Worm (Caenorhabditis elegans) whole organism, young adult: Measurements from ENCODE around the gene str-254.
A peak's percentile ranks its signal among the peaks of the same experiment; 100 is the strongest.

Source experiments
- B0035.1 ChIP-seq: sonication (generic microtip); optimal IDR thresholded peaks from 2 replicates; lab custom pipeline; 2016; ENCODE audit warnings: missing genetic modification characterization, mild to moderate bottlenecking, missing compliant biosample characterization, missing genotype, missing genetic modification reagents
- C06A6.2 ChIP-seq: fragments of 200-800 bp; sonication (Bioruptor generic); conservative IDR thresholded peaks from 2 replicates; pipeline ENCODE4 v1.3.6; 2022; ENCODE audit warnings: missing genetic modification characterization, missing compliant biosample characterization
- F10E7.11 ChIP-seq: sonication (generic microtip); optimal IDR thresholded peaks from 2 replicates; lab custom pipeline; 2017; ENCODE audit warnings: mild to moderate bottlenecking, missing genetic modification characterization, moderate library complexity, missing compliant biosample characterization
- F37B4.10 ChIP-seq: fragments of 200-800 bp; sonication (Bioruptor generic); IDR thresholded peaks from 2 replicates; pipeline ENCODE4 v1.3.6; 2022; ENCODE audit warnings: missing genetic modification characterization, missing compliant biosample characterization
- F49E8.2 ChIP-seq: sonication (generic microtip); optimal IDR thresholded peaks from 3 replicates; lab custom pipeline; 2017; ENCODE audit warnings: missing genetic modification characterization, mild to moderate bottlenecking, missing compliant biosample characterization, antibody characterized with exemption, moderate library complexity; ENCODE audit not compliant: insufficient read depth
- F52B5.7 ChIP-seq: sonication (generic microtip); optimal IDR thresholded peaks from 2 replicates; lab custom pipeline; 2016; ENCODE audit warnings: mild to moderate bottlenecking, missing genetic modification characterization, missing compliant biosample characterization
- F57A8.1 ChIP-seq: fragments of 200-800 bp; sonication (Bioruptor generic); optimal IDR thresholded peaks from 2 replicates; lab custom pipeline; 2018; ENCODE audit warnings: mild to moderate bottlenecking, missing genetic modification characterization, moderate library complexity, missing compliant biosample characterization
- K12H6.12 ChIP-seq: fragments of 200-800 bp; sonication (Bioruptor generic); optimal IDR thresholded peaks from 2 replicates; lab custom pipeline; 2018; ENCODE audit warnings: mild to moderate bottlenecking, missing genetic modification characterization, missing compliant biosample characterization
- Y53G8AR.9 ChIP-seq: fragments of 200-800 bp; sonication (Bioruptor generic); conservative IDR thresholded peaks from 2 replicates; pipeline ENCODE4 v1.3.6; 2022; ENCODE audit warnings: missing genetic modification reagents, missing genetic modification characterization, missing compliant biosample characterization
- Y79H2A.3 ChIP-seq: fragments of 200-800 bp; sonication (Bioruptor generic); conservative IDR thresholded peaks from 2 replicates; pipeline ENCODE4 v1.3.6; 2022; ENCODE audit warnings: missing genetic modification reagents, missing genetic modification characterization, missing compliant biosample characterization
- ama-1 ChIP-seq, 3 experiments: fragments of 150-350 bp in 1 of 3; sonication (generic microtip) in 2 of 3; optimal IDR thresholded peaks; 2 replicates each; lab custom pipeline; 2014 to 2018; ENCODE audit warnings: missing biosample characterization in 2 of 3, missing genetic modification characterization in 2 of 3, missing genetic modification reagents in 2 of 3
- bed-1 ChIP-seq: fragments of 200-800 bp; sonication (Bioruptor generic); IDR thresholded peaks from 2 replicates; pipeline ENCODE4 v1.3.6; 2022; ENCODE audit warnings: missing genetic modification reagents, missing genetic modification characterization, missing compliant biosample characterization
- cebp-1 ChIP-seq, 2 experiments: fragments of 200-800 bp in 1 of 2; sonication (Bioruptor generic) in 1 of 2; sonication (generic microtip) in 1 of 2; IDR thresholded peaks in 1 of 2; optimal IDR thresholded peaks in 1 of 2; 2 replicates each; pipeline versions ENCODE4 v1.3.6 to Lab custom; 2017 to 2022; ENCODE audit warnings: missing compliant biosample characterization in 2 of 2, missing genetic modification characterization in 2 of 2, mild to moderate bottlenecking in 1 of 2, missing genetic modification reagents in 1 of 2, moderate library complexity in 1 of 2
- ceh-100 ChIP-seq: fragments of 200-800 bp; sonication (Bioruptor generic); IDR thresholded peaks from 2 replicates; pipeline ENCODE4 v1.3.6; 2022; ENCODE audit warnings: missing genetic modification reagents, missing genetic modification characterization, missing compliant biosample characterization
- chd-7 ChIP-seq: sonication (generic microtip); optimal IDR thresholded peaks from 2 replicates; lab custom pipeline; 2016; ENCODE audit warnings: mild to moderate bottlenecking, missing genetic modification characterization, moderate library complexity, missing compliant biosample characterization
- die-1 ChIP-seq: sonication (generic microtip); optimal IDR thresholded peaks from 2 replicates; lab custom pipeline; 2016; ENCODE audit warnings: missing genotype, mild to moderate bottlenecking, missing genetic modification characterization, missing compliant biosample characterization
- egl-18 ChIP-seq: fragments of 200-800 bp; sonication (Bioruptor generic); IDR thresholded peaks from 2 replicates; pipeline ENCODE4 v1.3.6; 2022; ENCODE audit warnings: missing genetic modification reagents, missing genetic modification characterization, missing compliant biosample characterization
- fkh-3 ChIP-seq: sonication (generic microtip); optimal IDR thresholded peaks from 2 replicates; lab custom pipeline; 2016; ENCODE audit warnings: mild to moderate bottlenecking, missing genetic modification characterization, missing compliant biosample characterization
- hmg-20 ChIP-seq: fragments of 200-800 bp; sonication (Bioruptor generic); IDR thresholded peaks from 2 replicates; pipeline ENCODE4 v1.3.6; 2022; ENCODE audit warnings: missing genetic modification reagents, missing genetic modification characterization, missing compliant biosample characterization
- let-607 ChIP-seq, 2 experiments: fragments of 200-800 bp in 1 of 2; sonication (Bioruptor generic) in 1 of 2; sonication (generic microtip) in 1 of 2; optimal IDR thresholded peaks; 2 replicates each; lab custom pipeline; 2016 to 2018; ENCODE audit warnings: mild to moderate bottlenecking in 2 of 2, missing compliant biosample characterization in 2 of 2, missing genetic modification characterization in 2 of 2, moderate library complexity in 2 of 2, missing genotype in 1 of 2
- madf-6 ChIP-seq: fragments of 200-800 bp; sonication (Bioruptor generic); IDR thresholded peaks from 2 replicates; pipeline ENCODE4 v1.3.6; 2022; ENCODE audit warnings: missing genetic modification reagents, missing genetic modification characterization, missing compliant biosample characterization
- madf-8 ChIP-seq: fragments of 200-800 bp; sonication (Bioruptor generic); conservative IDR thresholded peaks from 2 replicates; pipeline ENCODE4 v1.3.6; 2022; ENCODE audit warnings: missing genetic modification reagents, missing genetic modification characterization, missing compliant biosample characterization
- mes-4 ChIP-seq: sonication (generic microtip); optimal IDR thresholded peaks from 2 replicates; lab custom pipeline; 2016; ENCODE audit warnings: missing genotype, missing genetic modification characterization, missing compliant biosample characterization
- nfya-2 ChIP-seq: fragments of 200-800 bp; sonication (Bioruptor generic); IDR thresholded peaks from 2 replicates; pipeline ENCODE4 v1.3.6; 2022; ENCODE audit warnings: missing genetic modification reagents, missing genetic modification characterization, missing compliant biosample characterization
- nhr-27 ChIP-seq: fragments of 200-800 bp; sonication (Bioruptor generic); optimal IDR thresholded peaks from 2 replicates; lab custom pipeline; 2018; ENCODE audit warnings: mild to moderate bottlenecking, missing genetic modification characterization, moderate library complexity, missing compliant biosample characterization
- nhr-80 ChIP-seq: sonication (generic microtip); optimal IDR thresholded peaks from 2 replicates; lab custom pipeline; 2016; ENCODE audit warnings: missing genetic modification characterization, missing compliant biosample characterization
- rec-8 ChIP-seq, 2 experiments: sonication (generic microtip); optimal IDR thresholded peaks; 2 replicates each; lab custom pipeline; 2016; ENCODE audit warnings: mild to moderate bottlenecking in 2 of 2, missing genetic modification characterization in 2 of 2, missing genetic modification reagents in 2 of 2, missing genotype in 2 of 2, missing biosample characterization in 1 of 2, missing compliant biosample characterization in 1 of 2, moderate library complexity in 1 of 2
- snpc-1.1 ChIP-seq: sonication (generic microtip); optimal IDR thresholded peaks from 2 replicates; lab custom pipeline; 2017; ENCODE audit warnings: missing genetic modification characterization, mild to moderate bottlenecking, missing compliant biosample characterization, antibody characterized with exemption, moderate library complexity, missing genotype, missing genetic modification reagents; ENCODE audit not compliant: insufficient read depth
- snpc-4 ChIP-seq, 5 experiments: fragments of 150-350 bp in 1 of 5; sonication (generic microtip) in 4 of 5; optimal IDR thresholded peaks; 2 replicates each; lab custom pipeline; 2014 to 2018; ENCODE audit warnings: missing genetic modification characterization in 5 of 5, missing biosample characterization in 3 of 5, antibody characterized with exemption in 2 of 5, mild to moderate bottlenecking in 2 of 5, missing compliant biosample characterization in 2 of 5, missing genotype in 2 of 5, moderate library complexity in 2 of 5, missing genetic modification reagents in 1 of 5
- tbx-9 ChIP-seq: sonication (generic microtip); optimal IDR thresholded peaks from 2 replicates; lab custom pipeline; 2016; ENCODE audit warnings: borderline replicate concordance, missing genetic modification characterization, inconsistent platforms, missing compliant biosample characterization
- zfh-2 ChIP-seq: fragments of 200-800 bp; sonication (Bioruptor generic); conservative IDR thresholded peaks from 2 replicates; pipeline ENCODE4 v1.3.6; 2022; ENCODE audit warnings: missing genetic modification reagents, missing genetic modification characterization, missing compliant biosample characterization
- zim-3 ChIP-seq: sonication (generic microtip); optimal IDR thresholded peaks from 2 replicates; lab custom pipeline; 2017; ENCODE audit warnings: mild to moderate bottlenecking, missing genetic modification characterization, moderate library complexity, missing compliant biosample characterization
- ztf-18 ChIP-seq: sonication (generic microtip); optimal IDR thresholded peaks from 2 replicates; lab custom pipeline; 2016; ENCODE audit warnings: missing genotype, mild to moderate bottlenecking, missing genetic modification characterization, missing compliant biosample characterization
- ztf-22 ChIP-seq: fragments of 200-800 bp; sonication (Bioruptor generic); optimal IDR thresholded peaks from 2 replicates; lab custom pipeline; 2018; ENCODE audit warnings: mild to moderate bottlenecking, missing genetic modification characterization, moderate library complexity, missing compliant biosample characterization
- ztf-25 ChIP-seq: fragments of 200-800 bp; sonication (Bioruptor generic); IDR thresholded peaks from 2 replicates; pipeline ENCODE4 v1.3.6; 2022; ENCODE audit warnings: missing genetic modification reagents, missing genetic modification characterization, missing compliant biosample characterization
- ztf-26 ChIP-seq: sonication (generic microtip); optimal IDR thresholded peaks from 2 replicates; lab custom pipeline; 2017; ENCODE audit warnings: missing genetic modification characterization, missing compliant biosample characterization
- ztf-28 ChIP-seq: fragments of 200-800 bp; sonication (Bioruptor generic); IDR thresholded peaks from 2 replicates; pipeline ENCODE4 v1.3.6; 2022; ENCODE audit warnings: missing genetic modification reagents, missing genetic modification characterization, missing compliant biosample characterization
- ztf-6 ChIP-seq: fragments of 200-800 bp; sonication (Bioruptor generic); IDR thresholded peaks from 2 replicates; pipeline ENCODE4 v1.3.6; 2022; ENCODE audit warnings: missing genetic modification reagents, missing genetic modification characterization, missing compliant biosample characterization

Gene str-254

ce11 chrV:16124739-16125138, 28.5 kb downstream of the str-254 start, which contains the start of gene nhr-111:
nhr-111 (minus strand) TSS chrV:16124839.
- TF ChIP-seq madf-8 (no peak), snpc-1.1 (tag; lab: Kevin White, UChicago) (no peak), ztf-22 (GFP tag; lab: Kevin White, UChicago) (no peak), let-607 (tag; optimal IDR thresholded peaks at IDR 0.05; lab: Kevin White, UChicago) (no peak), ama-1 (optimal IDR thresholded peaks at IDR 0.05; lab: Kevin White, UChicago) (no peak), ama-1 (GFP tag; optimal IDR thresholded peaks at IDR 0.05; lab: Kevin White, UChicago) (no peak), nhr-27 (tag; lab: Kevin White, UChicago) (no peak), chd-7 (no peak), ceh-100 (GFP tag; lab: Robert Waterston, UW) (no peak), Y79H2A.3 (no peak), C06A6.2 (GFP tag; lab: Robert Waterston, UW) (no peak), rec-8 (tag; optimal IDR thresholded peaks at IDR 0.05; lab: Kevin White, UChicago) (no peak), egl-18 (GFP tag; lab: Robert Waterston, UW) (no peak), F10E7.11 (tag; lab: Kevin White, UChicago) (no peak), nfya-2 (GFP tag; lab: Robert Waterston, UW) (no peak), cebp-1 (GFP tag; IDR thresholded peaks at IDR 0.05; lab: Robert Waterston, UW) (no peak), cebp-1 (tag; optimal IDR thresholded peaks at IDR 0.05; lab: Kevin White, UChicago) (no peak), ztf-6 (GFP tag; lab: Robert Waterston, UW) (no peak), die-1 (tag; lab: Kevin White, UChicago) (no peak), ztf-18 (no peak), ztf-26 (tag; lab: Kevin White, UChicago) (no peak), zim-3 (tag; lab: Kevin White, UChicago) (no peak)

DNA sequence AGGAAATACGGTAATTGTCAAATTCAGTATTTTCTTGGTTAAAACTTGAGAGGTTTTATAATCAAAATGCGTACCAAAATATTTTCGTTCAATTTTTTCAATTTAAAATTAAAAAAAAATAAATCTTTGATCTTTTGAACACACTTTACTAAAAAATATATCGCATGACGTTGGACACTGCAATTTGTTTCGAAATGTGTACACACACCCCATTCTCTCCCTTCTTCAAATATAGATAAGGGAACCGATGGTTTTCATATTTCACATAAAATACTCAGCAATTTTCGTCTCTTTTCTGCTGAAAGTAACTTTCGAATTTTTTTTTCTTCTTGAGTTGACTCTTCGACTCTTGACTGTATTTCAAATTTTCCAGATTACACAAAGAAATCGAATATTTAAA, 31.8 kb downstream of the str-254 start:
- TF ChIP-seq F57A8.1 (GFP tag; lab: Kevin White, UChicago) (no peak), K12H6.12 (tag; lab: Kevin White, UChicago) (no peak), cebp-1 (GFP tag; IDR thresholded peaks at IDR 0.05; lab: Robert Waterston, UW) (no peak), cebp-1 (tag; optimal IDR thresholded peaks at IDR 0.05; lab: Kevin White, UChicago) (peak; percentile 5)

ce11 chrV:16120922-16121321, 32.4 kb downstream of the str-254 start, which contains the start of gene skr-3:
skr-3 (plus strand) TSS chrV:16121084.
- TF ChIP-seq F52B5.7 (tag; lab: Kevin White, UChicago) (no peak), ama-1 (optimal IDR thresholded peaks at IDR 0.05; lab: Kevin White, UChicago) (no peak), ama-1 (GFP tag; optimal IDR thresholded peaks at IDR 0.05; lab: Kevin White, UChicago) (no peak), C06A6.2 (GFP tag; lab: Robert Waterston, UW) (no peak), nhr-80 (tag; lab: Kevin White, UChicago) (peak; percentile 23)

DNA sequence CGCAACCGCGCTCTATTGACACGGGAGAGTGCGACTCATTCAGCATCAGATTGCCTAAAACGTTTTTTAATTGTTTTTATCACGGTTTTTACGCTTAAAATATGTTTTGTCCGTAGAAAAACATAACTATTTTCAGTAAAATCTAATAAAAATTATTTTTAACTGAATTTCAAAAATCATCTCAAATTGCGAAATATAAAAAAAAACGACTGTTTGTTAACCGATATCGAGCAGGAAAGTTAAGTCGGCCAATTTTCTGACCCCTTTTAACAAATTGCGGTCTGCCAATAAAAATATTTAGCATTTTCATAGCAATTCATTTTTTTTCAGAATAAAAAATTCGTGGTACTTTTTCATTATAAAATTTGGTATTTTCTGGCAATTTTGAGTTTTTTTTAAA, 32.8 kb downstream of the str-254 start:
- no peak for TF ChIP-seq madf-6 (GFP tag; lab: Robert Waterston, UW)
- no peak for TF ChIP-seq cebp-1 (GFP tag; IDR thresholded peaks at IDR 0.05; lab: Robert Waterston, UW)
- TF ChIP-seq cebp-1 (tag; optimal IDR thresholded peaks at IDR 0.05; lab: Kevin White, UChicago), result peak; percentile 86

- TF ChIP-seq nhr-27 (tag; lab: Kevin White, UChicago), result no peak
- no peak for TF ChIP-seq snpc-4 (GFP tag; optimal IDR thresholded peaks at IDR 0.05; lab: Kevin White, UChicago)
- no peak for TF ChIP-seq snpc-4 (tag; optimal IDR thresholded peaks at IDR 0.05; lab: Kevin White, UChicago)
- no peak for TF ChIP-seq tbx-9 (tag; lab: Kevin White, UChicago)
- no peak for TF ChIP-seq B0035.1 (tag; lab: Kevin White, UChicago)
- TF ChIP-seq hmg-20 (GFP tag; lab: Robert Waterston, UW), result no peak
- TF ChIP-seq F37B4.10 (GFP tag; lab: Robert Waterston, UW), result no peak
- no peak for TF ChIP-seq K12H6.12 (tag; lab: Kevin White, UChicago)
- TF ChIP-seq F49E8.2 (tag; lab: Kevin White, UChicago), result no peak
- TF ChIP-seq bed-1, result no peak
- no peak for TF ChIP-seq mes-4 (tag; lab: Kevin White, UChicago)
- no peak for TF ChIP-seq ztf-28 (GFP tag; lab: Robert Waterston, UW)
- TF ChIP-seq Y53G8AR.9 (GFP tag; lab: Robert Waterston, UW), result no peak
- TF ChIP-seq fkh-3, result no peak
- no peak for TF ChIP-seq cebp-1 (GFP tag; IDR thresholded peaks at IDR 0.05; lab: Robert Waterston, UW)
- TF ChIP-seq cebp-1 (tag; optimal IDR thresholded peaks at IDR 0.05; lab: Kevin White, UChicago), result no peak
- TF ChIP-seq zfh-2 (GFP tag; lab: Robert Waterston, UW), result no peak
- no peak for TF ChIP-seq ztf-25
These were observed 34.7 kb downstream of the str-254 start, which contains the start of gene str-103 for ce11 chrV:16118601-16119000. str-103 (minus strand) TSS chrV:16118701.
